Worm (Caenorhabditis elegans) whole organism, L1 larva: ENCODE data around the gene acds-10.

Source experiments
- ama-1 ChIP-seq: fragments of 150-350 bp; optimal IDR thresholded peaks from 2 replicates; lab custom pipeline; 2014
- nhr-11 ChIP-seq: fragments of 150-350 bp; optimal IDR thresholded peaks from 2 replicates; lab custom pipeline; 2014; ENCODE audit warnings: missing biosample characterization, missing genetic modification characterization

DNA sequence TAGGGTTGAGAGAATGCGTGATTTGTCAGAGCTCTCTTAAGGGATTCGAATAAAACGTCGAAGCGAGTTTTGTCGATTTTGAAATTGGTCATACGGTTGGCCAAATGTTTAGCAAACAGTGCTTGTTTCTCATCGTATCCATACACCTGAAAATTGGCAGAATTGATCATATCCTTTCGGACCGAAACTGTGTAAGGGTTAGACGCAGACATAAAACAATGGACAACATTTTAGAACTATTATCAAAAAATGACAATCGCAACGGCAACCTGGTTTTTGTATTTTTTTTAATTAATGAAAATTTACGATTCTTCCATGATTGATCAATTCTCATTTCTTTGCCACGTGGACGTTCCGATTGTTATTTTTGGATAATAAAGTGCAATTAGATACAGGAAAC, 26.5 kb downstream of the acds-10 start:
- TF ChIP-seq ama-1 (no peak), nhr-11 (no peak)
